Worm (Caenorhabditis elegans): ENCODE data around the gene hsp-1.

- TF ChIP-seq dao-5 (tag; optimal IDR thresholded peaks at IDR 0.05) (no peak), him-1 (tag; optimal IDR thresholded peaks at IDR 0.05) (no peak)
These were observed 45.9 kb upstream of the hsp-1 start for ce11 chrIV:17232899-17233298.

Data from whole organism, L4/young adult.